Fruit fly (Drosophila melanogaster) whole organism, prepupa: ENCODE results near the gene CG33764.

Experiments used
- CG10631 ChIP-seq: fragments of 200-800 bp; sonication (Bioruptor generic); optimal IDR thresholded peaks from 2 replicates; lab custom pipeline; 2016; ENCODE audit warnings: missing biosample characterization, missing genetic modification characterization
- CG11294 ChIP-seq: fragments of 200-800 bp; sonication (Bioruptor generic); IDR thresholded peaks from 2 replicates; pipeline ENCODE4 v1.3.6; 2022; ENCODE audit warnings: missing biosample characterization, missing genetic modification characterization
- CG11762 ChIP-seq: fragments of 200-800 bp; sonication (Bioruptor generic); optimal IDR thresholded peaks from 3 replicates; lab custom pipeline; 2016; ENCODE audit warnings: missing biosample characterization, missing genetic modification characterization; ENCODE audit not compliant: insufficient read depth
- CG11902 ChIP-seq: fragments of 200-800 bp; sonication (Bioruptor generic); optimal IDR thresholded peaks from 3 replicates; lab custom pipeline; 2016; ENCODE audit warnings: missing biosample characterization, missing genetic modification characterization
- CG15336 ChIP-seq: fragments of 200-800 bp; sonication (Bioruptor generic); IDR thresholded peaks from 2 replicates; pipeline ENCODE4 v1.3.6; 2022; ENCODE audit warnings: missing biosample characterization, missing genetic modification characterization
- CG1621 ChIP-seq: fragments of 200-800 bp; sonication (Bioruptor generic); optimal IDR thresholded peaks from 3 replicates; lab custom pipeline; 2018; ENCODE audit warnings: missing biosample characterization, mild to moderate bottlenecking, missing genetic modification characterization
- CG16779 ChIP-seq: fragments of 200-800 bp; sonication (Bioruptor generic); optimal IDR thresholded peaks from 3 replicates; lab custom pipeline; 2017; ENCODE audit warnings: missing biosample characterization, mild to moderate bottlenecking, missing genetic modification characterization
- CG3032 ChIP-seq: fragments of 200-800 bp; optimal IDR thresholded peaks from 2 replicates; lab custom pipeline; 2019; ENCODE audit warnings: missing biosample characterization, mild to moderate bottlenecking, missing genetic modification characterization, moderate library complexity
- CG32006 ChIP-seq: fragments of 200-800 bp; sonication (Bioruptor generic); optimal IDR thresholded peaks from 3 replicates; lab custom pipeline; 2017; ENCODE audit warnings: missing biosample characterization, mild to moderate bottlenecking, missing genetic modification characterization
- CG34406 ChIP-seq: fragments of 200-800 bp; sonication (Bioruptor generic); optimal IDR thresholded peaks from 3 replicates; lab custom pipeline; 2016; ENCODE audit warnings: missing biosample characterization, missing genetic modification characterization
- CG3919 ChIP-seq: fragments of 200-800 bp; sonication (Bioruptor generic); optimal IDR thresholded peaks from 3 replicates; lab custom pipeline; 2016; ENCODE audit warnings: missing biosample characterization, missing genetic modification characterization
- CG4318 ChIP-seq: fragments of 200-800 bp; sonication (Bioruptor generic); optimal IDR thresholded peaks from 3 replicates; lab custom pipeline; 2017; ENCODE audit warnings: missing biosample characterization, mild to moderate bottlenecking, missing genetic modification characterization
- CG6276 ChIP-seq: fragments of 200-800 bp; sonication (Bioruptor generic); optimal IDR thresholded peaks from 2 replicates; lab custom pipeline; 2017; ENCODE audit warnings: missing biosample characterization, mild to moderate bottlenecking, missing genetic modification characterization
- CG6792 ChIP-seq: fragments of 200-800 bp; sonication (Bioruptor generic); optimal IDR thresholded peaks from 3 replicates; lab custom pipeline; 2016; ENCODE audit warnings: missing biosample characterization, missing genetic modification characterization
- CG6854 ChIP-seq: fragments of 200-800 bp; sonication (Bioruptor generic); optimal IDR thresholded peaks from 2 replicates; lab custom pipeline; 2017; ENCODE audit warnings: missing biosample characterization, mild to moderate bottlenecking, missing genetic modification characterization
- CG7368 ChIP-seq: fragments of 200-800 bp; sonication (Bioruptor generic); optimal IDR thresholded peaks from 3 replicates; lab custom pipeline; 2016; ENCODE audit warnings: missing biosample characterization, missing genetic modification characterization
- CG8319 ChIP-seq: fragments of 200-800 bp; sonication (Bioruptor generic); optimal IDR thresholded peaks from 3 replicates; lab custom pipeline; 2016; ENCODE audit warnings: missing biosample characterization, missing genetic modification characterization
- CG8632 ChIP-seq: fragments of 200-800 bp; sonication (Bioruptor generic); optimal IDR thresholded peaks from 3 replicates; lab custom pipeline; 2016; ENCODE audit warnings: missing biosample characterization, missing genetic modification characterization
- CG9139 ChIP-seq: fragments of 200-800 bp; sonication (Bioruptor generic); optimal IDR thresholded peaks from 3 replicates; lab custom pipeline; 2017; ENCODE audit warnings: missing biosample characterization, mild to moderate bottlenecking, missing genetic modification characterization
- Eip75B ChIP-seq: fragments of 200-800 bp; sonication (Bioruptor generic); optimal IDR thresholded peaks from 3 replicates; lab custom pipeline; 2016; ENCODE audit warnings: missing biosample characterization, missing genetic modification characterization
- Eip78C ChIP-seq: fragments of 200-800 bp; sonication (Bioruptor generic); peaks from one replicate; lab custom pipeline; 2016; ENCODE audit warnings: missing biosample characterization, missing genetic modification characterization
- Ets21C ChIP-seq: fragments of 200-800 bp; sonication (Bioruptor generic); optimal IDR thresholded peaks from 3 replicates; lab custom pipeline; 2016; ENCODE audit warnings: missing biosample characterization, missing genetic modification characterization
- Ets96B ChIP-seq: fragments of 200-800 bp; optimal IDR thresholded peaks from 2 replicates; lab custom pipeline; 2019; ENCODE audit warnings: missing biosample characterization, mild to moderate bottlenecking, missing genetic modification characterization, moderate library complexity
- Gug ChIP-seq: fragments of 200-800 bp; sonication (Bioruptor generic); IDR thresholded peaks from 2 replicates; pipeline ENCODE4 v1.3.6; 2022; ENCODE audit warnings: missing biosample characterization, missing genetic modification characterization
- Hr4 ChIP-seq: fragments of 200-800 bp; sonication (Bioruptor generic); optimal IDR thresholded peaks from 3 replicates; lab custom pipeline; 2016; ENCODE audit warnings: missing biosample characterization, missing genetic modification characterization
- Lpt ChIP-seq: fragments of 200-800 bp; sonication (Bioruptor generic); optimal IDR thresholded peaks from 3 replicates; lab custom pipeline; 2016; ENCODE audit warnings: missing biosample characterization, missing genetic modification characterization
- Met ChIP-seq: fragments of 200-800 bp; sonication (Bioruptor generic); optimal IDR thresholded peaks from 3 replicates; lab custom pipeline; 2016; ENCODE audit warnings: missing biosample characterization, missing genetic modification characterization
- OdsH ChIP-seq: fragments of 200-800 bp; sonication (Bioruptor generic); optimal IDR thresholded peaks from 3 replicates; lab custom pipeline; 2016; ENCODE audit warnings: missing biosample characterization, missing genetic modification characterization
- Smox ChIP-seq: fragments of 200-800 bp; sonication (Bioruptor generic); optimal IDR thresholded peaks from 3 replicates; lab custom pipeline; 2016; ENCODE audit warnings: missing biosample characterization, missing genetic modification characterization
- Sox102F ChIP-seq: fragments of 200-800 bp; sonication (Bioruptor generic); optimal IDR thresholded peaks from 2 replicates; lab custom pipeline; 2016; ENCODE audit warnings: missing biosample characterization, mild to moderate bottlenecking, missing genetic modification characterization
- Sox14 ChIP-seq: fragments of 200-800 bp; sonication (Bioruptor generic); optimal IDR thresholded peaks from 3 replicates; lab custom pipeline; 2016; ENCODE audit warnings: missing biosample characterization, missing genetic modification characterization
- Sox15 ChIP-seq: fragments of 200-800 bp; sonication (Bioruptor generic); optimal IDR thresholded peaks from 3 replicates; lab custom pipeline; 2016; ENCODE audit warnings: missing biosample characterization, missing genetic modification characterization
- achi ChIP-seq: fragments of 200-800 bp; sonication (Bioruptor generic); optimal IDR thresholded peaks from 3 replicates; lab custom pipeline; 2016; ENCODE audit warnings: missing biosample characterization, missing genetic modification characterization
- acj6 ChIP-seq: fragments of 200-800 bp; sonication (Bioruptor generic); optimal IDR thresholded peaks from 3 replicates; lab custom pipeline; 2016; ENCODE audit warnings: missing biosample characterization, missing genetic modification characterization
- cyc ChIP-seq: fragments of 200-800 bp; sonication (Bioruptor generic); optimal IDR thresholded peaks from 3 replicates; lab custom pipeline; 2016; ENCODE audit warnings: missing biosample characterization, missing genetic modification characterization
- dac ChIP-seq: fragments of 200-800 bp; sonication (Bioruptor generic); optimal IDR thresholded peaks from 2 replicates; lab custom pipeline; 2017; ENCODE audit warnings: missing biosample characterization, mild to moderate bottlenecking, missing genetic modification characterization
- eg ChIP-seq: fragments of 200-800 bp; sonication (Bioruptor generic); IDR thresholded peaks from 3 replicates; pipeline ENCODE4 v1.3.6; 2022; ENCODE audit warnings: missing biosample characterization, missing genetic modification characterization
- esn ChIP-seq: fragments of 200-800 bp; sonication (Bioruptor generic); optimal IDR thresholded peaks from 2 replicates; lab custom pipeline; 2016; ENCODE audit warnings: missing biosample characterization, mild to moderate bottlenecking, missing genetic modification characterization, moderate library complexity
- fd59A ChIP-seq: fragments of 200-800 bp; sonication (Bioruptor generic); optimal IDR thresholded peaks from 2 replicates; lab custom pipeline; 2017; ENCODE audit warnings: missing biosample characterization, mild to moderate bottlenecking, missing genetic modification characterization, missing genetic modification reagents
- fd85E ChIP-seq: fragments of 200-800 bp; sonication (Bioruptor generic); optimal IDR thresholded peaks from 3 replicates; lab custom pipeline; 2016; ENCODE audit warnings: missing biosample characterization, missing genetic modification characterization
- lz ChIP-seq: fragments of 200-800 bp; sonication (Bioruptor generic); optimal IDR thresholded peaks from 3 replicates; lab custom pipeline; 2016; ENCODE audit warnings: missing biosample characterization, missing genetic modification characterization
- salr ChIP-seq, 2 experiments: fragments of 200-800 bp; sonication (Bioruptor generic); optimal IDR thresholded peaks; 3 replicates each; lab custom pipeline; 2016 to 2018; ENCODE audit warnings: missing biosample characterization in 2 of 2, missing genetic modification characterization in 2 of 2, mild to moderate bottlenecking in 1 of 2
- spab ChIP-seq: fragments of 200-800 bp; sonication (Bioruptor generic); optimal IDR thresholded peaks from 2 replicates; lab custom pipeline; 2017; ENCODE audit warnings: missing biosample characterization, mild to moderate bottlenecking, missing genetic modification characterization, missing genetic modification reagents
- ss ChIP-seq, 2 experiments: fragments of 200-800 bp; sonication (Bioruptor generic); optimal IDR thresholded peaks; 2 replicates in 1 of 2; 3 replicates in 1 of 2; lab custom pipeline; 2017 to 2018; ENCODE audit warnings: mild to moderate bottlenecking in 2 of 2, missing biosample characterization in 2 of 2, missing genetic modification characterization in 2 of 2, moderate library complexity in 1 of 2
- svp ChIP-seq: fragments of 200-800 bp; sonication (Bioruptor generic); peaks from one replicate; lab custom pipeline; 2016; ENCODE audit warnings: missing biosample characterization, missing genetic modification characterization
- topi ChIP-seq: fragments of 200-800 bp; sonication (Bioruptor generic); optimal IDR thresholded peaks from 3 replicates; lab custom pipeline; 2016; ENCODE audit warnings: missing biosample characterization, missing genetic modification characterization

CG33764 gene

dm6 chr3L:4270949-4271827, 3.9 kb upstream of the CG33764 start (continued):
- TF ChIP-seq Sox14 (GFP tag; lab: Kevin White, UChicago) (peak; percentile 48), achi (GFP tag; lab: Kevin White, UChicago) (no peak), ss (GFP tag; optimal IDR thresholded peaks at IDR 0.05; lab: Kevin White, UChicago) (peak in 1 of 2 experiments; percentile 3), Eip75B (no peak), acj6 (no peak), Eip78C (peak; percentile 73), CG16779 (tag; lab: Kevin White, UChicago) (no peak), CG4318 (GFP tag; lab: Kevin White, UChicago) (no peak), CG34406 (no peak), topi (GFP tag; lab: Kevin White, UChicago) (no peak), CG11762 (GFP tag; lab: Kevin White, UChicago) (no peak), eg (GFP tag; lab: Robert Waterston, UW) (0 out of 3 replicates have a peak, but pooled peaks have one; percentile 28), CG7368 (GFP tag; lab: Kevin White, UChicago) (no peak), cyc (GFP tag; lab: Kevin White, UChicago) (no peak), Sox15 (GFP tag; lab: Kevin White, UChicago) (no peak), esn (GFP tag; lab: Kevin White, UChicago) (no peak)

- TF ChIP-seq CG6792 (peak; percentile 73), CG8632 (GFP tag; lab: Kevin White, UChicago) (peak; percentile 69), CG9139 (peak; percentile 74), fd59A (peak; percentile 58), OdsH (GFP tag; lab: Kevin White, UChicago) (peak; percentile 79), CG10631 (GFP tag; lab: Kevin White, UChicago) (peak; percentile 71), esn (GFP tag; lab: Kevin White, UChicago) (peak; percentile 75), CG1621 (tag; lab: Kevin White, UChicago) (peak; percentile 56), CG7368 (GFP tag; lab: Kevin White, UChicago) (peak; percentile 51), topi (GFP tag; lab: Kevin White, UChicago) (peak; percentile 64), achi (GFP tag; lab: Kevin White, UChicago) (peak; percentile 81), CG15336 (GFP tag; lab: Robert Waterston, UW) (peak; percentile 89), Ets96B (peak; percentile 78), Sox102F (GFP tag; lab: Kevin White, UChicago) (peak; percentile 70), CG3032 (tag; lab: Kevin White, UChicago) (peak; percentile 83), Hr4 (GFP tag; lab: Kevin White, UChicago) (peak; percentile 58), CG11902 (GFP tag; lab: Kevin White, UChicago) (peak; percentile 38), CG11294 (peak; percentile 29; the same call in 1 of the 2 replicates), Sox14 (GFP tag; lab: Kevin White, UChicago) (peak; percentile 30), CG6276 (GFP tag; lab: Kevin White, UChicago) (peak; percentile 80), fd85E (GFP tag; lab: Kevin White, UChicago) (peak; percentile 50), CG8319 (peak; percentile 39), CG32006 (GFP tag; lab: Kevin White, UChicago) (peak; percentile 90), dac (GFP tag; lab: Kevin White, UChicago) (peak; percentile 13), svp (GFP tag; lab: Kevin White, UChicago) (no peak), Gug (GFP tag; lab: Robert Waterston, UW) (peak; percentile 45), Lpt (GFP tag; lab: Kevin White, UChicago) (peak; percentile 74), Ets21C (GFP tag; lab: Kevin White, UChicago) (peak; percentile 12), CG6854 (GFP tag; lab: Kevin White, UChicago) (peak; percentile 71), spab (peak; percentile 73), Smox (GFP tag; lab: Kevin White, UChicago) (peak; percentile 63), CG4318 (GFP tag; lab: Kevin White, UChicago) (peak; percentile 70), Met (GFP tag; lab: Kevin White, UChicago) (peak; percentile 77), CG34406 (peak; percentile 76), CG11762 (GFP tag; lab: Kevin White, UChicago) (peak; percentile 62), Eip75B (peak; percentile 46), Eip78C (peak; percentile 94), Sox15 (GFP tag; lab: Kevin White, UChicago) (peak; percentile 37), lz (peak; percentile 48), CG3919 (GFP tag; lab: Kevin White, UChicago) (peak; percentile 78), salr (GFP tag; optimal IDR thresholded peaks at IDR 0.05; lab: Kevin White, UChicago) (peak; percentile 15 to 70)
These were observed 2.6 kb upstream of the CG33764 start for dm6 chr3L:4269920-4270319.
